Fruit fly (Drosophila melanogaster): ENCODE results near the gene CG17147.

Gene CG17147

DNA sequence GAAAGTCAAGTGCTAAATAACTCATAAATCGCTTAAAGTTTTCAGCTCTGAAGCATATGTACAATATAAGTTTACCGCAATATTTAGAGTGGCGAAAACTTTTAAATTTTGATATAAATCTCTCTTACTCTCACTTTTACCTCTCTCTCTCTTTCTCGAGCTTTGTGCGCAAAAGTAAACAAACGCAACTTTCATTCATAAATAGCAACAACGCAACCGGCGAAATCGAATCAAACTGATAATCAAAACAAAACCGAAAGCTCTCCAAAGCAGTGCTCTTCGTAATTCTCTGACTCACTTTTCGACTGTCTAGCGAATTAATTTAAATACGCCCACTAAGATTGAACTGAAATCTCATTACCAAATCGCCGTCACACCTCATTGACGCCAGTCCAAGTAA is 37.8 kb upstream of the CG17147 start:
- TF ChIP-seq CG14655 (GFP tag; optimal IDR thresholded peaks at IDR 0.05) = no peak
- no peak for TF ChIP-seq CG17806 (tag; optimal IDR thresholded peaks at IDR 0.05)
- TF ChIP-seq CG4496 (GFP tag; IDR thresholded peaks at IDR 0.05) = no peak

DNA sequence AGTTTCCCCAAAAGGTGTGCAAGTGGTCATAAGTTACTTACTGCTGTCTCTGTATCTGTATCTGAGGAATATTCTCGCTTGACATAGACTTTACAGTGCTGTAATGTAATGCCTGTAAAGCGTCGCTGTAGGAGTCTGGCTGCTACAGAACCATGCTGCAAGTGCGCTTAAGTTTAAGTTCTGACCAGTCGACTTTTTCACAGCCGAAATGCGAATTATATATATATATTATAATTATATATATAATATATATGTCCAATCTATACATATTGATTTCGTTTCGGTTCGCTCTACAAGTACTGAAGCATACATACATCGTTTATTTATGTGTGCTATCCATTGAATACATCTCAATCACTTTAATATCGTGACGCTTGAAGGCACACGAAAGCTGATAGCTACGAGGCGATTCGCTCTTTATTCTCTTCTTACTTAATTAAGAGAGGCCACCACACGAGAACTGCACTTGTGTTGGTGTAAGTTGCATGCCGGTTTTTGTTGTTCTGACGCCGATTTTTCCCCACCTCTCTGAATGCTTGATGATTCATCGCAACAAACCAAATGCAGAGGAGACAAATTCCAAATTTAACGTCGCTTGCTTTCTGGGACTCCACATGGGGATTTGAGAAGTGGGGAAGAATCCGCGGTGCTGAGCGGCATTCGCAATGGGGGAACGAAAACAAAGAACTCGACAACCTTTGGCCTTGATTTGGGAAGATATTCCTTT is 37.3 kb upstream of the CG17147 start:
- peak; percentile 2 for TF ChIP-seq CG8159 (tag; optimal IDR thresholded peaks at IDR 0.05)
- peak; percentile 4 for TF ChIP-seq CG15710 (tag; optimal IDR thresholded peaks at IDR 0.05)
- TF ChIP-seq CG13204 (GFP tag; optimal IDR thresholded peaks at IDR 0.05) = peak; percentile 70
- TF ChIP-seq CG17806 (tag; optimal IDR thresholded peaks at IDR 0.05) = peak; percentile 11
- TF ChIP-seq CG10348 (GFP tag; IDR thresholded peaks at IDR 0.05) = no peak
- no peak for TF ChIP-seq CG14655 (GFP tag; optimal IDR thresholded peaks at IDR 0.05)
- TF ChIP-seq CG34367 (tag; optimal IDR thresholded peaks at IDR 0.05) = peak; percentile 29
- no peak for TF ChIP-seq gl (tag; optimal IDR thresholded peaks at IDR 0.05)
- peak; percentile 74 for TF ChIP-seq EcR (GFP tag; optimal IDR thresholded peaks at IDR 0.05)
- TF ChIP-seq Ets98B (GFP tag; IDR thresholded peaks at IDR 0.05) = peak; percentile 23; the same call in 1 of the 2 replicates

DNA sequence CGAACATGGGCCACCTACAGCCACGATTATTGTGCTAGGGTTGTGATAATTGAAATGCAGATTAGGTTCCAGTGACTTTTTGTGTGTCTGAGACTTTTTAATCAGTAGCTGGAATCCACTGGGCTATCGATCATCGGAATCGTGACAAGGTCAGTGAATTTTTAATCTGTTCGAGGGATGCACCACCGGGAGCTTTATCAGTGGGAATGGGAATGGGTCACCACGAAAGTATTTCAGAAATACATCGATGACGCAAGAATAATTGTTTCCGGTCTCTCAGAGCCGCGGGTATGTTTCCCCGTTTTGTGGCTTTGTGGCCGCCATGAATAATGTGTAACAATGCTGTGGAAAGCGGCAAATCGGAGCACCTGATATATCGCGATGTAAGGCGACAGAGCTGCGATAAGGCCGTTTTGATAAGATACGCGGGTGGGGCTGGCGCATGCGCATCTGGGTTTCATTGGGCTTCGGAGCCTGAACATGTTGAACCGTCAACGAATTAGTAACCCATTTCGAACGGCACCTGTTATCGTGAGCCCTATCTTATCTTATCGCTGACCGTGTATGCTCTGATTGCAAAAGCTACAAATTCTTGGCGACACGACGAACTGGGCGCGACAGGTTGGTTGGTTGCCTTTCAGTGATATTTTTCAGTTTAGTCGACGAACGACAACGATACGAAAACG is 35.7 kb upstream of the CG17147 start, which contains the start of gene Ssk:
Gene Ssk (plus strand): TSS at position 638 of the 686 bp plus-strand sequence.
- TF ChIP-seq CG13204 (GFP tag; optimal IDR thresholded peaks at IDR 0.05) (no peak), CG17806 (tag; optimal IDR thresholded peaks at IDR 0.05) (no peak), Pif1B (GFP tag; optimal IDR thresholded peaks at IDR 0.05) (peak; percentile 3), CG4496 (GFP tag; IDR thresholded peaks at IDR 0.05) (no peak), D1 (tag; optimal IDR thresholded peaks at IDR 0.05) (no peak), CG10348 (GFP tag; IDR thresholded peaks at IDR 0.05) (no peak), CG15710 (tag; optimal IDR thresholded peaks at IDR 0.05) (no peak), Snoo (tag; optimal IDR thresholded peaks at IDR 0.05) (no peak), Ets98B (GFP tag; IDR thresholded peaks at IDR 0.05) (peak; percentile 32; the same call in 1 of the 2 replicates), CG9948 (tag; optimal IDR thresholded peaks at IDR 0.05) (no peak), CG12605 (GFP tag; IDR thresholded peaks at IDR 0.05) (0 out of 2 replicates have a peak, but pooled peaks have one; percentile 13), CG8301 (tag; optimal IDR thresholded peaks at IDR 0.05) (no peak), gl (tag; optimal IDR thresholded peaks at IDR 0.05) (no peak), EcR (GFP tag; optimal IDR thresholded peaks at IDR 0.05) (peak; percentile 20), rn (GFP tag; IDR thresholded peaks at IDR 0.05) (no peak), CG8159 (tag; optimal IDR thresholded peaks at IDR 0.05) (no peak), Pif1A (GFP tag; optimal IDR thresholded peaks at IDR 0.05) (no peak), CG32121 (GFP tag; IDR thresholded peaks at IDR 0.05) (no peak), CG34367 (tag; optimal IDR thresholded peaks at IDR 0.05) (no peak), CG14655 (GFP tag; optimal IDR thresholded peaks at IDR 0.05) (no peak), fd96Ca (GFP tag; IDR thresholded peaks at IDR 0.05) (peak; percentile 55; the same call in 1 of the 3 replicates)

DNA sequence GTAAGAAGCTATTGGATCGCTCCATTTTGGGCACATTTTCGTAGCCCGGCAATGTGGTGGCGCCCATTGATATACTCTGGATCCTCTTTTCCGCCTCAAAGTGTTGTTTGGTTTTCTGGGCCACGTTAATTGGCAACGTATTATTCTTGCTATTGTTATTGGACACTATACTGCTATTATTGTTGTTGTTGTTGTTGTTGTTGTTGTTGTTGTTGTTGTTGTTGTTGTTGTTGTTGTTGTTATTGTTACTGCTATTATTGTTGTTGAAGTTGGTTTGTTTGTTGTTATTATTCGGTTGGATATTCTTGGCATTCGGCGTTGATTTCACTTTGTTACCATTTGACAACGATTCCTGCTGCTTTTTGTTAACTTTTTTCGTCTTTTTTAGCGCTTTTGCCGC is 31.9 kb upstream of the CG17147 start:
- TF ChIP-seq EcR (GFP tag; optimal IDR thresholded peaks at IDR 0.05) (no peak), CG8159 (tag; optimal IDR thresholded peaks at IDR 0.05) (no peak), Pif1B (GFP tag; optimal IDR thresholded peaks at IDR 0.05) (no peak), D1 (tag; optimal IDR thresholded peaks at IDR 0.05) (no peak), CG15710 (tag; optimal IDR thresholded peaks at IDR 0.05) (no peak), CG8301 (tag; optimal IDR thresholded peaks at IDR 0.05) (no peak), Ets98B (GFP tag; IDR thresholded peaks at IDR 0.05) (no peak), CG34367 (tag; optimal IDR thresholded peaks at IDR 0.05) (no peak), gl (tag; optimal IDR thresholded peaks at IDR 0.05) (no peak), fd96Ca (GFP tag; IDR thresholded peaks at IDR 0.05) (no peak), Snoo (tag; optimal IDR thresholded peaks at IDR 0.05) (no peak)

DNA sequence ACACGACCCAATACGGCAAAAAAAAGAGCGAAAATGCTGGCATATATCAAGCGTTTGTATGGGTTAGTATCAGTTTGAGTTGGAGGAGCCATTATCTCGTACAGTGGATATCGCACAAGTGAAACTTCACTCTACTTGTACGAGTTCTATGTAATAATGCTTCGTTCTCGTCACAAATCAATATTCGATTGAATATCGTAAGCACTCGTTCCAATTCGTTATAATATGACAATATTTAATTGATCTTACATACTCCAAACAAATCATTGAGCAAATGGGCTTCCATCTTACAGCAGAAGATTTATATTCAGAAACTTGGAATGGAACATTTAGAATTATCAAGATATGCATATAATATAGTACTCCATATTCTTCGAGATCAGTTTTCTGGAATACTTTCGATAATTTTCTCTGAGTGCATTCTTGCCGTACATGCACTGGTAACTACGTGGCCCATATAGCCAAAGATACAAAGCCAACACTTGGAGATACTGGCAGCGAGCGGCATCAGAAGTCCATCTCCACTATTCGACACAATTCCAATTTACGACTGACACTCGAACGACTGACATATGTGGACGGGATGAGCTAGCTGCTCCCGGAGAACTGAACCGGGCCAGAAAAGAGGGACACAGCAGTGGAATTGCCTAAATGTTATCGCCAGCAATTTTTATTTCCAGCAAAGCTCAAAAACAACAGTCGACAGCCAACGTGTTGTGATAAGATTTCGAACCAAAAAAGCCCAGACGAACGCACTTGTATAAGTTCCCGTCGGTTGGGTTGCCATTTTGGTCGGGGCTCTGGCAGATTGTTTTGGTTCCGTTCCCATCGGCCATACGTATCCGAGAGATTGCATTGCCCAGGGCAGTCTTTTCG is 30.6 kb upstream of the CG17147 start:
- no peak for TF ChIP-seq Pif1A (GFP tag; optimal IDR thresholded peaks at IDR 0.05)
- TF ChIP-seq CG15710 (tag; optimal IDR thresholded peaks at IDR 0.05) = peak; percentile 6
- TF ChIP-seq CG34367 (tag; optimal IDR thresholded peaks at IDR 0.05) = no peak
- no peak for TF ChIP-seq gl (tag; optimal IDR thresholded peaks at IDR 0.05)
- no peak for TF ChIP-seq EcR (GFP tag; optimal IDR thresholded peaks at IDR 0.05)
- no peak for TF ChIP-seq Pif1B (GFP tag; optimal IDR thresholded peaks at IDR 0.05)
- no peak for TF ChIP-seq rn (GFP tag; IDR thresholded peaks at IDR 0.05)
- TF ChIP-seq CG8301 (tag; optimal IDR thresholded peaks at IDR 0.05) = no peak
- peak; percentile 47 for TF ChIP-seq CG14655 (GFP tag; optimal IDR thresholded peaks at IDR 0.05)
- TF ChIP-seq CG17806 (tag; optimal IDR thresholded peaks at IDR 0.05) = no peak
- TF ChIP-seq Ets98B (GFP tag; IDR thresholded peaks at IDR 0.05) = no peak
- TF ChIP-seq CG9948 (tag; optimal IDR thresholded peaks at IDR 0.05) = no peak
- TF ChIP-seq Snoo (tag; optimal IDR thresholded peaks at IDR 0.05) = no peak
- TF ChIP-seq CG10348 (GFP tag; IDR thresholded peaks at IDR 0.05) = no peak
- TF ChIP-seq CG13204 (GFP tag; optimal IDR thresholded peaks at IDR 0.05) = no peak
- TF ChIP-seq CG12605 (GFP tag; IDR thresholded peaks at IDR 0.05) = no peak
- peak; percentile 16 for TF ChIP-seq CG8159 (tag; optimal IDR thresholded peaks at IDR 0.05)
- TF ChIP-seq CG32121 (GFP tag; IDR thresholded peaks at IDR 0.05) = no peak
- TF ChIP-seq D1 (tag; optimal IDR thresholded peaks at IDR 0.05) = no peak
- no peak for TF ChIP-seq fd96Ca (GFP tag; IDR thresholded peaks at IDR 0.05)
- no peak for TF ChIP-seq CG4496 (GFP tag; IDR thresholded peaks at IDR 0.05)
